Worm (Caenorhabditis elegans) whole organism, L4 larva: ENCODE measurements around the gene F58G6.7.

Experiments
- T20F7.1 ChIP-seq: fragments of 200-800 bp; sonication (Bioruptor generic); optimal IDR thresholded peaks from 2 replicates; lab custom pipeline; 2018; ENCODE audit warnings: mild to moderate bottlenecking, missing genetic modification characterization, missing compliant biosample characterization
- ama-1 ChIP-seq: fragments of 150-350 bp; optimal IDR thresholded peaks from 2 replicates; lab custom pipeline; 2014; ENCODE audit warnings: inconsistent platforms, mixed read lengths
- ceh-82 ChIP-seq: sonication (generic microtip); optimal IDR thresholded peaks from 2 replicates; lab custom pipeline; 2017; ENCODE audit warnings: missing biosample characterization, missing genetic modification characterization
- dmd-6 ChIP-seq: fragments of 200-800 bp; sonication (Bioruptor generic); IDR thresholded peaks from 2 replicates; pipeline ENCODE4 v1.3.6; 2022; ENCODE audit warnings: missing genetic modification reagents, missing genetic modification characterization, missing compliant biosample characterization
- mdt-29 ChIP-seq: fragments of 200-800 bp; sonication (Bioruptor generic); IDR thresholded peaks from 2 replicates; pipeline ENCODE4 v1.3.6; 2022; ENCODE audit warnings: missing genetic modification reagents, missing genetic modification characterization, missing compliant biosample characterization
- nhr-237 ChIP-seq: sonication (generic microtip); optimal IDR thresholded peaks from 2 replicates; lab custom pipeline; 2017; ENCODE audit warnings: missing biosample characterization, missing genetic modification characterization
- nhr-25 ChIP-seq: sonication (generic microtip); optimal IDR thresholded peaks from 2 replicates; lab custom pipeline; 2017; ENCODE audit warnings: missing genetic modification characterization, mild to moderate bottlenecking, missing compliant biosample characterization, antibody characterized with exemption, moderate library complexity, borderline replicate concordance; ENCODE audit not compliant: insufficient read depth
- nhr-6 ChIP-seq: fragments of 150-350 bp; optimal IDR thresholded peaks from 2 replicates; lab custom pipeline; 2014; ENCODE audit warnings: missing biosample characterization, missing genetic modification characterization
- skn-1 ChIP-seq: fragments of 150-350 bp; optimal IDR thresholded peaks from 2 replicates; lab custom pipeline; 2014; ENCODE audit warnings: missing biosample characterization, missing genetic modification characterization
- tag-97 ChIP-seq: fragments of 200-800 bp; sonication (Bioruptor generic); IDR thresholded peaks from 2 replicates; pipeline ENCODE4 v1.3.6; 2022; ENCODE audit warnings: missing genetic modification characterization, missing compliant biosample characterization
- unc-130 ChIP-seq: sonication (generic microtip); optimal IDR thresholded peaks from 2 replicates; lab custom pipeline; 2016; ENCODE audit warnings: missing genetic modification reagents, missing genetic modification characterization, missing compliant biosample characterization
- unc-62 ChIP-seq, 3 experiments: fragments of 150-350 bp in 1 of 3; sonication (generic microtip); optimal IDR thresholded peaks in 2 of 3; peaks in 1 of 3; 1 replicate in 1 of 3; 2 replicates in 2 of 3; lab custom pipeline; 2014 to 2017; ENCODE audit warnings: missing biosample characterization in 3 of 3, missing genetic modification characterization in 3 of 3, missing genetic modification reagents in 3 of 3, missing genotype in 1 of 3
- zip-11 ChIP-seq: fragments of 200-800 bp; sonication (Bioruptor generic); IDR thresholded peaks from 2 replicates; pipeline ENCODE4 v1.3.6; 2022; ENCODE audit warnings: missing genetic modification characterization, missing compliant biosample characterization

ce11 chrIV:9613072-9613590 is 41.0 kb upstream of the F58G6.7 start:
- TF ChIP-seq T20F7.1 (GFP tag; lab: Kevin White, UChicago) (no peak), ama-1 (lab: Kevin White, UChicago) (no peak), mdt-29 (GFP tag; lab: Robert Waterston, UW) (no peak), tag-97 (GFP tag; lab: Robert Waterston, UW) (no peak), nhr-237 (tag; lab: Kevin White, UChicago) (no peak), nhr-25 (tag; lab: Kevin White, UChicago) (no peak), ceh-82 (no peak), dmd-6 (GFP tag; lab: Robert Waterston, UW) (no peak), unc-130 (GFP tag; lab: Kevin White, UChicago) (no peak), zip-11 (GFP tag; lab: Robert Waterston, UW) (no peak), unc-62 (GFP tag; optimal IDR thresholded peaks at IDR 0.05 in 1 of 2; lab: Kevin White, UChicago) (peak in 1 of 2 experiments; percentile 44), unc-62 (tag; optimal IDR thresholded peaks at IDR 0.05; lab: Kevin White, UChicago) (no peak), nhr-6 (tag; lab: Kevin White, UChicago) (no peak), skn-1 (tag; lab: Kevin White, UChicago) (no peak)
